Worm (Caenorhabditis elegans) whole organism, L2 larva: ENCODE measurements around the gene fbxa-197.
"Not testable (repeated sequence)": the region's sequence is repeated elsewhere in the genome, so short reads cannot be mapped to it uniquely, and the experiment has no call there.

Experiments
- F13H6.1 ChIP-seq: sonication (generic microtip); optimal IDR thresholded peaks from 2 replicates; lab custom pipeline; 2016; ENCODE audit warnings: missing genetic modification characterization, missing compliant biosample characterization
- Y55F3AM.14 ChIP-seq: fragments of 200-800 bp; sonication (Bioruptor generic); optimal IDR thresholded peaks from 2 replicates; lab custom pipeline; 2018; ENCODE audit warnings: mild to moderate bottlenecking, missing genetic modification characterization, missing compliant biosample characterization
- ZK546.5 ChIP-seq: sonication (generic microtip); optimal IDR thresholded peaks from 2 replicates; lab custom pipeline; 2017; ENCODE audit warnings: missing biosample characterization, missing genetic modification characterization
- alr-1 ChIP-seq: fragments of 150-350 bp; optimal IDR thresholded peaks from 2 replicates; lab custom pipeline; 2014; ENCODE audit warnings: missing biosample characterization, missing genetic modification characterization
- ama-1 ChIP-seq: fragments of 150-350 bp; optimal IDR thresholded peaks from 2 replicates; lab custom pipeline; 2018; ENCODE audit warnings: inconsistent platforms
- blmp-1 ChIP-seq: sonication (generic microtip); optimal IDR thresholded peaks from 2 replicates; lab custom pipeline; 2017; ENCODE audit warnings: missing genetic modification characterization, mild to moderate bottlenecking, missing compliant biosample characterization, antibody characterized with exemption, moderate library complexity; ENCODE audit not compliant: insufficient read depth
- ceh-16 ChIP-seq: fragments of 150-350 bp; optimal IDR thresholded peaks from 2 replicates; lab custom pipeline; 2014; ENCODE audit warnings: missing biosample characterization, missing genetic modification characterization
- ceh-82 ChIP-seq: fragments of 150-350 bp; optimal IDR thresholded peaks from 2 replicates; lab custom pipeline; 2014; ENCODE audit warnings: missing biosample characterization, missing genetic modification characterization
- crh-2 ChIP-seq: sonication (generic microtip); optimal IDR thresholded peaks from 2 replicates; lab custom pipeline; 2017; ENCODE audit warnings: missing biosample characterization, missing genetic modification characterization
- dmd-4 ChIP-seq: sonication (generic microtip); optimal IDR thresholded peaks from 2 replicates; lab custom pipeline; 2017; ENCODE audit warnings: missing biosample characterization, missing genetic modification characterization
- elt-1 ChIP-seq: fragments of 150-350 bp; optimal IDR thresholded peaks from 2 replicates; lab custom pipeline; 2014; ENCODE audit warnings: missing biosample characterization, missing genetic modification characterization
- fos-1 ChIP-seq: fragments of 150-350 bp; optimal IDR thresholded peaks from 2 replicates; lab custom pipeline; 2014; ENCODE audit warnings: missing biosample characterization, missing genetic modification characterization
- gmeb-1 ChIP-seq: fragments of 150-350 bp; optimal IDR thresholded peaks from 2 replicates; lab custom pipeline; 2014; ENCODE audit warnings: missing biosample characterization, missing genetic modification characterization
- lin-11 ChIP-seq: fragments of 150-350 bp; sonication (generic microtip); optimal IDR thresholded peaks from 2 replicates; lab custom pipeline; 2014; ENCODE audit warnings: missing biosample characterization, missing genetic modification characterization, inconsistent platforms, mixed read lengths
- lin-13 ChIP-seq: fragments of 150-350 bp; optimal IDR thresholded peaks from 2 replicates; lab custom pipeline; 2014; ENCODE audit warnings: missing biosample characterization, missing genetic modification reagents, missing genetic modification characterization
- lin-39 ChIP-seq: fragments of 150-350 bp; optimal IDR thresholded peaks from 2 replicates; lab custom pipeline; 2014; ENCODE audit warnings: missing biosample characterization, missing genetic modification reagents, missing genetic modification characterization
- mbf-1 ChIP-seq: sonication (generic microtip); optimal IDR thresholded peaks from 2 replicates; lab custom pipeline; 2017; ENCODE audit warnings: missing biosample characterization, missing genetic modification characterization
- mdl-1 ChIP-seq, 2 experiments: fragments of 150-350 bp in 1 of 2; sonication (generic microtip) in 1 of 2; optimal IDR thresholded peaks; 2 replicates each; lab custom pipeline; 2017; ENCODE audit warnings: missing biosample characterization in 2 of 2, missing genetic modification characterization in 2 of 2
- nhr-11 ChIP-seq: fragments of 150-350 bp; optimal IDR thresholded peaks from 2 replicates; lab custom pipeline; 2014; ENCODE audit warnings: missing biosample characterization, missing genetic modification characterization
- nhr-129 ChIP-seq: fragments of 150-350 bp; optimal IDR thresholded peaks from 2 replicates; lab custom pipeline; 2014; ENCODE audit warnings: missing biosample characterization, missing genetic modification characterization
- nhr-21 ChIP-seq: fragments of 150-350 bp; optimal IDR thresholded peaks from 2 replicates; lab custom pipeline; 2014; ENCODE audit warnings: missing biosample characterization, missing genetic modification characterization
- nhr-237 ChIP-seq: fragments of 150-350 bp; optimal IDR thresholded peaks from 2 replicates; lab custom pipeline; 2014; ENCODE audit warnings: missing biosample characterization, missing genetic modification characterization
- peb-1 ChIP-seq: fragments of 150-350 bp; optimal IDR thresholded peaks from 2 replicates; lab custom pipeline; 2014; ENCODE audit warnings: missing biosample characterization, missing genetic modification characterization
- sma-9 ChIP-seq, 2 experiments: fragments of 150-350 bp in 1 of 2; sonication (generic microtip) in 1 of 2; optimal IDR thresholded peaks; 2 replicates each; lab custom pipeline; 2014 to 2016; ENCODE audit warnings: missing genetic modification characterization in 2 of 2, mild to moderate bottlenecking in 1 of 2, missing biosample characterization in 1 of 2, missing compliant biosample characterization in 1 of 2, missing genetic modification reagents in 1 of 2, moderate library complexity in 1 of 2
- snpc-4 ChIP-seq: fragments of 150-350 bp; optimal IDR thresholded peaks from 2 replicates; lab custom pipeline; 2014; ENCODE audit warnings: missing biosample characterization, missing genetic modification characterization
- unc-55 ChIP-seq: fragments of 150-350 bp; sonication (generic microtip); optimal IDR thresholded peaks from 3 replicates; lab custom pipeline; 2014; ENCODE audit warnings: missing biosample characterization, missing genetic modification reagents, missing genetic modification characterization
- zag-1 ChIP-seq: fragments of 150-350 bp; optimal IDR thresholded peaks from 2 replicates; lab custom pipeline; 2014; ENCODE audit warnings: missing biosample characterization, missing genetic modification characterization
- ztf-1 ChIP-seq: fragments of 200-800 bp; sonication (Bioruptor generic); conservative IDR thresholded peaks from 2 replicates; pipeline ENCODE4 v1.3.6; 2022; ENCODE audit warnings: missing genetic modification characterization, missing compliant biosample characterization
- ztf-11 ChIP-seq: sonication (generic microtip); optimal IDR thresholded peaks from 2 replicates; lab custom pipeline; 2017; ENCODE audit warnings: missing biosample characterization, missing genetic modification characterization

fbxa-197 gene

DNA sequence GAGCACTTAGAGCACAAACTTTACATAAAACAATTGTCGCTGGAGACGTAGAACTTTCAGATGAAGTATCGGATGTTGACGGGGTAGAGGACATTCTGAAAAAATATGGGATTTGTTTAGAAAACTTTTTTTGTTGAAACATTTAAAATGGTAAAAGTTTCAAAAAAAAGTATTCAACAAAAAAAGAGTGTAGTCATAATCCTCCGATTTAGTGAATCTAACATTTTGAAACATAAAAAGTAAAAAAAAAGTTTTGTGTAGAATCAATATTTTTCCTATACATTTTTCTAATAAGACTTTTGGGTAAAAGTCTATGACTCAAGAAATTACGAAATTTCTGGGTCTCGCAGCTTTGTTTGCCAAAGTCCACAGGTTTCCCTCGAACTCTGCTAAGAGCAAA lies 29.2 kb downstream of the fbxa-197 start, which contains the start of gene nhr-213:
TSS of gene nhr-213 (minus strand) at position 101 of the 400 bp plus-strand sequence.
- TF ChIP-seq alr-1 (tag; lab: Kevin White, UChicago) (no peak), nhr-237 (tag; lab: Kevin White, UChicago) (no peak), Y55F3AM.14 (GFP tag; lab: Kevin White, UChicago) (no peak), mdl-1 (tag; optimal IDR thresholded peaks at IDR 0.05; lab: Kevin White, UChicago) (no peak), ceh-82 (tag; lab: Kevin White, UChicago) (no peak), mbf-1 (tag; lab: Kevin White, UChicago) (no peak), lin-11 (tag; lab: Kevin White, UChicago) (no peak), fos-1 (tag; lab: Kevin White, UChicago) (no peak), ztf-11 (no peak), lin-39 (tag; lab: Kevin White, UChicago) (no peak), gmeb-1 (tag; lab: Kevin White, UChicago) (no peak), lin-13 (GFP tag; lab: Kevin White, UChicago) (no peak), sma-9 (GFP tag; optimal IDR thresholded peaks at IDR 0.05; lab: Kevin White, UChicago) (no peak), sma-9 (tag; optimal IDR thresholded peaks at IDR 0.05; lab: Kevin White, UChicago) (no peak), ztf-1 (GFP tag; lab: Robert Waterston, UW) (no peak), ceh-16 (no peak), peb-1 (no peak), nhr-129 (tag; lab: Kevin White, UChicago) (no peak), nhr-21 (tag; lab: Kevin White, UChicago) (no peak), snpc-4 (no peak)
- TF ChIP-seq, all 48 proteins: peak for 0

DNA sequence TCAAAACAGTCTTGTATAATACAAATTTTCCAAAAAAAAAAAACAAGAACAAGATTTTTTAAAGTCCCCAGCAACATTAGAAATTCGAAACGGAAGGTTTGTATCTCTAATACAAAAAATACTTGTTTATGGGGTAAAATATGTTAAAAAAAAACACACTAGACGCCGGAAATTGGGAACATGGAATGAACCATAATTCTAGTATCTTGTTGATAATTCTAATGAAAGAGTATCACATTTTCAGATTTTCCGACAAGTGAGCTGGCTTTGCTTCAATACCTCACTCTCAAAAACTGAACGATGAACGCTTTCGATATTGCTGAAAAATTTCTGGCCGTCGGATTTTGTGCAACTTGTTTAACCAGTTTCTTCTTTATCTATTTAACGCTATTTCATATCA lies 30.2 kb downstream of the fbxa-197 start, which contains the start of gene str-60:
TSS of gene str-60 (plus strand) at position 301 of the 400 bp plus-strand sequence.
- no peak for TF ChIP-seq nhr-11 (tag; lab: Kevin White, UChicago)
- no peak for TF ChIP-seq elt-1
- TF ChIP-seq snpc-4: no peak
- TF ChIP-seq crh-2 (tag; lab: Kevin White, UChicago): no peak
- no peak for TF ChIP-seq lin-13 (GFP tag; lab: Kevin White, UChicago)
- TF ChIP-seq ama-1 (lab: Kevin White, UChicago): no peak

DNA sequence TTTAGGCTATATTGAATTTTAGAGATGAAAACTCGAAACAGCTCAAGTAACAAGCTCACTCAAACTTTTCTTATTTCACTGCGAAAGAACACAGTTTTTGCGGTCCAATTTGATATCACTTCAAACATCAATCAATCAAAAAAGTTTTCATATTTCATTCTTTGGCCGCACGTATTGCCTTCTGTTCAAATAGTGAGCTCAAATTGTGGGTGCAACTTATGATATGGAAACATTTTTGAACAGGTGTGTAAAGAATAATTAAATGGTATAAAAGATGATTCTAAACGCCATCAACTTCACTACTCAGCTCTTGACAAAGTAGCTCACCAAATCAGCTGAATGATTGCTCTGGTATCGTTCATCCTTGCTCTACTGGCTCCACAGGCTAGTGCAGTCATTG lies 32.2 kb downstream of the fbxa-197 start, which contains the start of gene T06C12.14:
TSS of gene T06C12.14 (plus strand) at position 301 of the 400 bp plus-strand sequence.
- no peak for TF ChIP-seq dmd-4
- no peak for TF ChIP-seq F13H6.1 (tag; lab: Kevin White, UChicago)
- TF ChIP-seq, all 48 proteins: peak for 0

DNA sequence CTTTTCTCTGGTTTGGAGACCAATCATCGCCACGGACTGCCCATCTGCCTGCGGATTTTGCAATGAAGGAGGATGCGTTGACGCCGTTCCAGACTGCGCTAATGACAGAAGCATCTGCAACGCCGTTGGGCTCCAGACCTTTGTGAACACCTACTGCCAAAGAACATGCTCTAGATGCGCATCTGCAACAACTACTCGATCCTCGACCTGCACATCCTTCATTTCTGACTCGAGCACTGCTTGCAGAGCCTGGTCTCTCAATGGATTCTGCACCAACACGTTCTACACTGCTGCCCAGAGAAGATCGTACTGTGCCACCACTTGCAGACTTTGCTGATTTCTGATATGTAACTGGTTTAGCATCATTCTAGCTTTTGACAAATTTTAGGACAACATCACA lies 33.1 kb downstream of the fbxa-197 start:
- TF ChIP-seq unc-55 (GFP tag; lab: Kevin White, UChicago): no peak
- TF ChIP-seq ZK546.5 (tag; lab: Kevin White, UChicago): no peak
- TF ChIP-seq F13H6.1 (tag; lab: Kevin White, UChicago): no peak
- no peak for TF ChIP-seq mbf-1 (tag; lab: Kevin White, UChicago)
- no peak for TF ChIP-seq nhr-21 (tag; lab: Kevin White, UChicago)
- no peak for TF ChIP-seq ceh-82 (tag; lab: Kevin White, UChicago)
- TF ChIP-seq zag-1 (tag; lab: Kevin White, UChicago): no peak
- TF ChIP-seq blmp-1 (tag; lab: Kevin White, UChicago): no peak
- TF ChIP-seq, all 48 proteins: peak for 0

DNA sequence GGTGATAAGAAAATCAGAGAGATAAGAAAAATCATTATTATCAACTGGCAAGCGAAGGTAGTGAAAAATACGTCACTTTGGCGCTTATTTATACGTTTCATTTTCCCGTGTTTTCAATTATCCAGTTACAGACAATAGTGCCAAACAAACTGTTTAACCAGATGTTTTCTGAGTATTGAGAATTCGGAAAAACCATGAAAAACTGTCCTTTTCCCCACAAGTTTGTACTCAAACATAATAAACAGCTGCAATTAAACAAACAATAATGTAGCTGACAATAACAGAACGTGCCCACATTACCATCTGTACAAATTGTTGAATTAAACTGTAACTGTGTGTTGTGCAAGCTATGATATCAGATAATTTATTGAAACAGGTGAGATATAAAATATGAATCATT lies 38.1 kb downstream of the fbxa-197 start, which contains the start of the genes F35E8.1 and F35E8.2:
TSS of gene F35E8.1 (minus strand) at position 101 of the 400 bp plus-strand sequence.
TSS of gene F35E8.2 (plus strand) at position 132 of the 400 bp plus-strand sequence.
- TF ChIP-seq F13H6.1, lin-39, nhr-237 (tag; lab: Kevin White, UChicago): not testable (repeated sequence)

DNA sequence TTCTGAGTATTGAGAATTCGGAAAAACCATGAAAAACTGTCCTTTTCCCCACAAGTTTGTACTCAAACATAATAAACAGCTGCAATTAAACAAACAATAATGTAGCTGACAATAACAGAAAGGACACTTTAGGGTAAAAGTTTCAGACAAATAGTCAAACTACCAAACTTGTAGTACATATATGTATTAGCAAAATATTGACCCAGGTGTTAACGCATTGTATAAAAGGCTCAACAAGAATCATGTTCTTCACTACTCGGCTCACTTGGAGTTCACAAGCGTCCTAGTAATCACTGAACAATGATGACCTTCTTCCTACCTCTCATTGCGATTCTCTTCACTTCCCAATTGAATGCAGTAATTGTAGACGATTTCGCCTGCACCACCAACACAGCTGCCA lies 44.4 kb downstream of the fbxa-197 start, which contains the start of gene F35E8.6:
TSS of gene F35E8.6 (plus strand) at position 301 of the 400 bp plus-strand sequence.
- TF ChIP-seq sma-9 (GFP tag; optimal IDR thresholded peaks at IDR 0.05; lab: Kevin White, UChicago) (no peak), sma-9 (tag; optimal IDR thresholded peaks at IDR 0.05; lab: Kevin White, UChicago) (no peak)
